Worm (Caenorhabditis elegans): Measurements from ENCODE around the gene R02F11.11.

DNA sequence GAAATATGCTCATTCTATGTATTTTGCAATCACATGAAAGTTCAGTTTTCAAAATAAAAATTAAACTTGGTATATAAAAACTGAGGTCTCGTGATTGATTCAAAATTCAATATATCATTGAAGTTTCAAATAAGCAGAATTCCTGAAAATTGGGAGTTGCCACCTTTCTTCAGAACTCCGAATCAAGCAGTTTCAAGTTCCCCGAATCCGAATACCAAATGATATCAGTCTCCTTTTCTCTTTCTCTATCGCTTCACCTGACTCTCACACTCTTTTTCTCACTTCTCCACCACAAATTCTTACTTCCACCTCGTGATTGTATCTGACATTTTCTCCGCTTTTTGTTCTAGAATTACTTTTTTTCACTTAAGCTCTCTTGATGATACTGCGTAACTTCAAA lies 2.6 kb downstream of the R02F11.11 start, which contains the start of gene R02F11.2:
- TF ChIP-seq efl-1 (GFP tag; optimal IDR thresholded peaks at IDR 0.05) (no peak), madf-6 (GFP tag; IDR thresholded peaks at IDR 0.05) (no peak), K12H6.12 (tag; optimal IDR thresholded peaks at IDR 0.05) (no peak)
